Fruit fly (Drosophila melanogaster): ENCODE results near the gene Cyp313a4.

dm6 chr3R:12719627-12720343, 38.6 kb upstream of the Cyp313a4 start:
- TF ChIP-seq CG11617 (GFP tag; optimal IDR thresholded peaks at IDR 0.05), result no peak
- peak; percentile 86 for TF ChIP-seq cic (GFP tag; optimal IDR thresholded peaks at IDR 0.05)
- peak; percentile 11 for TF ChIP-seq CG1620 (GFP tag; optimal IDR thresholded peaks at IDR 0.05)
- peak; percentile 71 for TF ChIP-seq CG33017 (tag; optimal IDR thresholded peaks at IDR 0.05)
- peak; percentile 4 for TF ChIP-seq CG7045 (GFP tag; optimal IDR thresholded peaks at IDR 0.05)
- peak; percentile 65 for TF ChIP-seq Crg-1 (GFP tag; optimal IDR thresholded peaks at IDR 0.05)
